Fruit fly (Drosophila melanogaster) whole organism, embryonic: Measurements from ENCODE around the gene Jhbp7.
A peak's percentile ranks its signal among the peaks of the same experiment; 100 is the strongest.

Source experiments
- Awh ChIP-seq: fragments of 200-800 bp; sonication (Bioruptor generic); IDR thresholded peaks from 2 replicates; pipeline ENCODE4, ENCODE4 v1.3.6; 2022; ENCODE audit warnings: missing biosample characterization, missing genetic modification characterization
- Bgb ChIP-seq: fragments of 200-800 bp; sonication (Bioruptor generic); IDR thresholded peaks from 2 replicates; pipeline ENCODE4 v1.3.6; 2022; ENCODE audit warnings: missing biosample characterization, missing genetic modification characterization; ENCODE audit not compliant: partially characterized antibody
- BtbVII ChIP-seq: fragments of 200-800 bp; sonication (Bioruptor generic); optimal IDR thresholded peaks from 3 replicates; lab custom pipeline; 2017; ENCODE audit warnings: missing biosample characterization, mild to moderate bottlenecking, missing genetic modification characterization
- CG10431 ChIP-seq: fragments of 200-800 bp; sonication (Bioruptor generic); optimal IDR thresholded peaks from 3 replicates; lab custom pipeline; 2018; ENCODE audit warnings: missing biosample characterization, mild to moderate bottlenecking, missing genetic modification characterization
- CG10654 ChIP-seq: fragments of 200-800 bp; sonication (Bioruptor generic); optimal IDR thresholded peaks from 2 replicates; lab custom pipeline; 2016; ENCODE audit warnings: missing biosample characterization, missing genetic modification characterization
- CG11085 ChIP-seq: fragments of 200-800 bp; sonication (Bioruptor generic); IDR thresholded peaks from 2 replicates; pipeline ENCODE4 v1.3.6; 2022; ENCODE audit warnings: missing biosample characterization, missing genetic modification characterization
- CG11398 ChIP-seq: fragments of 200-800 bp; sonication (Bioruptor generic); optimal IDR thresholded peaks from 2 replicates; lab custom pipeline; 2016; ENCODE audit warnings: missing biosample characterization, missing genetic modification characterization
- CG15514 ChIP-seq: fragments of 200-800 bp; sonication (Bioruptor generic); optimal IDR thresholded peaks from 3 replicates; lab custom pipeline; 2017; ENCODE audit warnings: missing biosample characterization, missing genetic modification characterization, mild to moderate bottlenecking, moderate library complexity, missing genetic modification reagents
- CG17568 ChIP-seq: fragments of 200-800 bp; sonication (Bioruptor generic); optimal IDR thresholded peaks from 2 replicates; lab custom pipeline; 2018; ENCODE audit warnings: missing biosample characterization, mild to moderate bottlenecking, missing genetic modification characterization, moderate library complexity
- CG17612 ChIP-seq: fragments of 200-800 bp; sonication (Bioruptor generic); IDR thresholded peaks from 2 replicates; pipeline ENCODE4 v1.3.6; 2022; ENCODE audit warnings: missing biosample characterization, missing genetic modification characterization
- CG2889 ChIP-seq: fragments of 200-800 bp; sonication (Bioruptor generic); IDR thresholded peaks from 3 replicates; pipeline ENCODE4 v1.3.6; 2022; ENCODE audit warnings: missing biosample characterization, missing genetic modification characterization
- CG30431 ChIP-seq: fragments of 200-800 bp; sonication (Bioruptor generic); optimal IDR thresholded peaks from 2 replicates; lab custom pipeline; 2017; ENCODE audit warnings: missing biosample characterization, missing genetic modification characterization
- CG3065 ChIP-seq: fragments of 200-800 bp; sonication (Bioruptor generic); optimal IDR thresholded peaks from 2 replicates; lab custom pipeline; 2016; ENCODE audit warnings: missing biosample characterization, missing genetic modification characterization
- CG4617 ChIP-seq: fragments of 200-800 bp; sonication (Bioruptor generic); optimal IDR thresholded peaks from 3 replicates; lab custom pipeline; 2016; ENCODE audit warnings: missing biosample characterization, missing genetic modification characterization, borderline replicate concordance
- CG4854 ChIP-seq: fragments of 200-800 bp; sonication (Bioruptor generic); optimal IDR thresholded peaks from 2 replicates; lab custom pipeline; 2016; ENCODE audit warnings: missing biosample characterization, missing genetic modification characterization, inconsistent platforms
- CG6654 ChIP-seq: fragments of 200-800 bp; sonication (Bioruptor generic); optimal IDR thresholded peaks from 2 replicates; lab custom pipeline; 2017; ENCODE audit warnings: missing biosample characterization, mild to moderate bottlenecking, missing genetic modification characterization
- CG6683 ChIP-seq: fragments of 200-800 bp; sonication (Bioruptor generic); optimal IDR thresholded peaks from 2 replicates; lab custom pipeline; 2017; ENCODE audit warnings: missing biosample characterization, mild to moderate bottlenecking, missing genetic modification characterization, missing genetic modification reagents
- CkIIα-i1 ChIP-seq: fragments of 200-800 bp; sonication (Bioruptor generic); IDR thresholded peaks from 2 replicates; pipeline ENCODE4 v1.3.6; 2022; ENCODE audit warnings: missing biosample characterization, missing genetic modification characterization
- Hr3 ChIP-seq: fragments of 200-800 bp; sonication (Bioruptor generic); optimal IDR thresholded peaks from 3 replicates; lab custom pipeline; 2016; ENCODE audit warnings: missing biosample characterization, missing genetic modification characterization
- MBD-R2 ChIP-seq: fragments of 200-800 bp; sonication (Bioruptor generic); IDR thresholded peaks from 2 replicates; pipeline ENCODE4 v1.3.6; 2022; ENCODE audit warnings: missing biosample characterization, missing genetic modification characterization
- Meics ChIP-seq: fragments of 200-800 bp; sonication (Bioruptor generic); optimal IDR thresholded peaks from 2 replicates; lab custom pipeline; 2017; ENCODE audit warnings: missing biosample characterization, mild to moderate bottlenecking, missing genetic modification characterization
- NK7.1 ChIP-seq: fragments of 200-800 bp; sonication (Bioruptor generic); optimal IDR thresholded peaks from 3 replicates; lab custom pipeline; 2016; ENCODE audit warnings: missing biosample characterization, missing genetic modification characterization
- NfI ChIP-seq: fragments of 200-800 bp; sonication (Bioruptor generic); optimal IDR thresholded peaks from 3 replicates; lab custom pipeline; 2018; ENCODE audit warnings: missing biosample characterization, mild to moderate bottlenecking, missing genetic modification characterization, moderate library complexity
- Scr ChIP-seq: fragments of 200-800 bp; sonication (Bioruptor generic); IDR thresholded peaks from 2 replicates; pipeline ENCODE4 v1.3.6; 2022; ENCODE audit warnings: missing biosample characterization, missing genetic modification characterization; ENCODE audit not compliant: partially characterized antibody
- Sin3A ChIP-seq: fragments of >200 bp; optimal IDR thresholded peaks from 2 replicates; lab custom pipeline; 2018
- Sry-β ChIP-seq: fragments of 200-800 bp; sonication (Bioruptor generic); optimal IDR thresholded peaks from 2 replicates; lab custom pipeline; 2018; ENCODE audit warnings: missing biosample characterization, mild to moderate bottlenecking, missing genetic modification characterization, moderate library complexity
- Vsx1 ChIP-seq: fragments of 200-800 bp; sonication (Bioruptor generic); optimal IDR thresholded peaks from 2 replicates; lab custom pipeline; 2017; ENCODE audit warnings: missing biosample characterization, mild to moderate bottlenecking, missing genetic modification characterization, missing genetic modification reagents
- ap ChIP-seq: fragments of 200-800 bp; sonication (Bioruptor generic); IDR thresholded peaks from 2 replicates; pipeline ENCODE4 v1.3.6; 2022; ENCODE audit warnings: missing biosample characterization, missing genetic modification characterization
- bigmax ChIP-seq: fragments of 200-800 bp; sonication (Bioruptor generic); optimal IDR thresholded peaks from 2 replicates; lab custom pipeline; 2018; ENCODE audit warnings: missing biosample characterization, mild to moderate bottlenecking, missing genetic modification characterization
- cad ChIP-seq: fragments of >200 bp; optimal IDR thresholded peaks from 2 replicates; lab custom pipeline; 2017; ENCODE audit warnings: missing biosample characterization, missing genetic modification characterization
- chinmo ChIP-seq: fragments of 200-800 bp; sonication (Bioruptor generic); IDR thresholded peaks from 4 replicates; pipeline ENCODE4 v1.3.6; 2022; ENCODE audit warnings: missing biosample characterization, missing genetic modification characterization; ENCODE audit not compliant: partially characterized antibody
- chm ChIP-seq: fragments of 200-800 bp; sonication (Bioruptor generic); IDR thresholded peaks from 2 replicates; pipeline ENCODE4 v1.3.6; 2022; ENCODE audit warnings: missing biosample characterization, missing genetic modification characterization
- chn ChIP-seq: fragments of 200-800 bp; sonication (Bioruptor generic); optimal IDR thresholded peaks from 2 replicates; lab custom pipeline; 2016; ENCODE audit warnings: missing biosample characterization, missing genetic modification characterization
- croc ChIP-seq: fragments of 200-800 bp; sonication (Bioruptor generic); conservative IDR thresholded peaks from 3 replicates; pipeline ENCODE4 v1.3.6; 2022; ENCODE audit warnings: missing biosample characterization, missing genetic modification characterization
- en ChIP-seq: fragments of 200-800 bp; sonication (Bioruptor generic); optimal IDR thresholded peaks from 2 replicates; lab custom pipeline; 2016; ENCODE audit warnings: missing biosample characterization, missing genetic modification characterization
- eve ChIP-seq, 2 experiments: fragments of >200 bp; optimal IDR thresholded peaks; 2 replicates each; lab custom pipeline; 2017; ENCODE audit warnings: missing biosample characterization in 2 of 2, missing genetic modification characterization in 2 of 2
- fd102C ChIP-seq: fragments of 200-800 bp; sonication (Bioruptor generic); optimal IDR thresholded peaks from 2 replicates; lab custom pipeline; 2018; ENCODE audit warnings: missing biosample characterization, mild to moderate bottlenecking, missing genetic modification characterization, moderate library complexity
- h ChIP-seq: fragments of >200 bp; optimal IDR thresholded peaks from 2 replicates; lab custom pipeline; 2017
- hbn ChIP-seq: fragments of 200-800 bp; sonication (Bioruptor generic); IDR thresholded peaks from 2 replicates; pipeline ENCODE4 v1.3.6; 2022; ENCODE audit warnings: missing biosample characterization, missing genetic modification characterization; ENCODE audit not compliant: partially characterized antibody
- insv ChIP-seq, 2 experiments: fragments of 200-800 bp; sonication (Bioruptor generic); optimal IDR thresholded peaks; 3 replicates each; lab custom pipeline; 2016 to 2018; ENCODE audit warnings: missing biosample characterization in 2 of 2, missing genetic modification characterization in 2 of 2
- knrl ChIP-seq: fragments of 200-800 bp; sonication (Bioruptor generic); IDR thresholded peaks from 3 replicates; pipeline ENCODE4 v1.3.6; 2022; ENCODE audit warnings: missing biosample characterization, missing genetic modification characterization; ENCODE audit not compliant: partially characterized antibody
- lilli ChIP-seq: fragments of 200-800 bp; sonication (Bioruptor generic); optimal IDR thresholded peaks from 3 replicates; lab custom pipeline; 2016; ENCODE audit warnings: missing biosample characterization, missing genetic modification characterization
- luna ChIP-seq: fragments of 200-800 bp; sonication (Bioruptor generic); optimal IDR thresholded peaks from 2 replicates; lab custom pipeline; 2016; ENCODE audit warnings: missing biosample characterization, missing genetic modification characterization
- nmo ChIP-seq: fragments of 200-800 bp; sonication (Bioruptor generic); optimal IDR thresholded peaks from 2 replicates; lab custom pipeline; 2018; ENCODE audit warnings: missing biosample characterization, mild to moderate bottlenecking, missing genetic modification characterization, moderate library complexity
- peb ChIP-seq: fragments of 200-800 bp; sonication (Bioruptor generic); IDR thresholded peaks from 2 replicates; pipeline ENCODE4 v1.3.6; 2022; ENCODE audit warnings: missing biosample characterization, missing genetic modification characterization
- ro ChIP-seq: fragments of 200-800 bp; sonication (Bioruptor generic); IDR thresholded peaks from 2 replicates; pipeline ENCODE4 v1.3.6; 2022; ENCODE audit warnings: missing biosample characterization, missing genetic modification characterization
- slou ChIP-seq: fragments of 200-800 bp; sonication (Bioruptor generic); optimal IDR thresholded peaks from 3 replicates; lab custom pipeline; 2016; ENCODE audit warnings: missing biosample characterization, missing genetic modification characterization
- so ChIP-seq: fragments of 200-800 bp; sonication (Bioruptor generic); IDR thresholded peaks from 3 replicates; pipeline ENCODE4 v1.3.6; 2022; ENCODE audit warnings: missing biosample characterization, missing genetic modification characterization
- ttk ChIP-seq: fragments of 200-800 bp; sonication (Bioruptor generic); IDR thresholded peaks from 2 replicates; pipeline ENCODE4 v2.1.2; 2022; ENCODE audit warnings: missing biosample characterization, missing genetic modification characterization
- zfh1 ChIP-seq: fragments of 200-800 bp; sonication (Bioruptor generic); IDR thresholded peaks from 3 replicates; pipeline ENCODE4 v1.3.6; 2022; ENCODE audit warnings: missing biosample characterization, missing genetic modification characterization

Gene Jhbp7

dm6 chr3R:25232271-25232989 is 5.0 kb upstream of the Jhbp7 start, which contains the start of gene Cad96Cb (continued):
- TF ChIP-seq CG17612 (no peak), CG17568 (GFP tag; lab: Kevin White, UChicago) (no peak), chn (GFP tag; lab: Kevin White, UChicago) (peak; percentile 65), cad (no peak), so (GFP tag; lab: Robert Waterston, UW) (peak; percentile 66; the same call in 1 of the 3 replicates), CG4854 (peak; percentile 69), croc (peak; percentile 74), CG11085 (GFP tag; lab: Robert Waterston, UW) (no peak), zfh1 (GFP tag; lab: Robert Waterston, UW) (peak; percentile 44; the same call in 1 of the 3 replicates), ro (GFP tag; lab: Robert Waterston, UW) (no peak), eve (GFP tag; optimal IDR thresholded peaks at IDR 0.05; lab: Kevin White, UChicago) (no peak), Sry-β (peak; percentile 45), CkIIα-i1 (GFP tag; lab: Robert Waterston, UW) (no peak), CG15514 (GFP tag; lab: Kevin White, UChicago) (peak; percentile 7), chinmo (GFP tag; lab: Robert Waterston, UW) (no peak), insv (GFP tag; optimal IDR thresholded peaks at IDR 0.05; lab: Kevin White, UChicago) (peak in 1 of 2 experiments; percentile 3), slou (GFP tag; lab: Kevin White, UChicago) (peak; percentile 35), MBD-R2 (no peak), h (no peak), BtbVII (GFP tag; lab: Kevin White, UChicago) (peak; percentile 63), CG2889 (no peak), Hr3 (GFP tag; lab: Kevin White, UChicago) (peak; percentile 79), CG10654 (peak; percentile 67), Awh (GFP tag; lab: Robert Waterston, UW) (peak; percentile 25; the same call in 1 of the 2 replicates), CG6654 (peak; percentile 70), CG6683 (no peak), Scr (no peak), Sin3A (no peak), ttk (no peak; the same call in 1 of the 2 replicates), CG10431 (GFP tag; lab: Kevin White, UChicago) (peak; percentile 76), Meics (GFP tag; lab: Kevin White, UChicago) (peak; percentile 69), knrl (GFP tag; lab: Robert Waterston, UW) (no peak), ap (GFP tag; lab: Robert Waterston, UW) (peak; percentile 43; the same call in 1 of the 2 replicates), hbn (GFP tag; lab: Robert Waterston, UW) (no peak), Vsx1 (GFP tag; lab: Kevin White, UChicago) (peak; percentile 75), NfI (GFP tag; lab: Kevin White, UChicago) (peak; percentile 70), CG11398 (peak; percentile 69), CG30431 (GFP tag; lab: Kevin White, UChicago) (peak; percentile 68), peb (GFP tag; lab: Robert Waterston, UW) (peak; percentile 23; the same call in 1 of the 2 replicates), Bgb (no peak), lilli (GFP tag; lab: Kevin White, UChicago) (peak; percentile 72), bigmax (GFP tag; lab: Kevin White, UChicago) (no peak), nmo (GFP tag; lab: Kevin White, UChicago) (peak; percentile 95), luna (GFP tag; lab: Kevin White, UChicago) (no peak), en (GFP tag; lab: Kevin White, UChicago) (peak; percentile 66), CG4617 (GFP tag; lab: Kevin White, UChicago) (peak; percentile 59), NK7.1 (GFP tag; lab: Kevin White, UChicago) (peak; percentile 68), chm (GFP tag; lab: Robert Waterston, UW) (0 out of 2 replicates have a peak, but pooled peaks have one; percentile 10), fd102C (no peak), CG3065 (GFP tag; lab: Kevin White, UChicago) (peak; percentile 65)
